Worm (Caenorhabditis elegans): ENCODE measurements around the gene Y54G2A.73.

- TF ChIP-seq unc-130 (tag; optimal IDR thresholded peaks at IDR 0.05): no peak
- TF ChIP-seq nhr-77 (tag; optimal IDR thresholded peaks at IDR 0.05): no peak
- peak; percentile 2 for TF ChIP-seq snu-23 (GFP tag; optimal IDR thresholded peaks at IDR 0.05)
- no peak for TF ChIP-seq snpc-4 (tag; optimal IDR thresholded peaks at IDR 0.05)
Observed at ce11 chrIV:3014610-3015009, 5.9 kb upstream of the Y54G2A.73 start.

All from whole organism, L1 larva.